Fruit fly (Drosophila melanogaster) whole organism, embryonic: Measurements from ENCODE around the gene Sdic1.

ENCODE experiments used
- Abd-B ChIP-seq: fragments of 200-800 bp; sonication (Bioruptor generic); optimal IDR thresholded peaks from 2 replicates; lab custom pipeline; 2018; ENCODE audit warnings: missing biosample characterization, mild to moderate bottlenecking, missing genetic modification characterization, moderate library complexity
- Awh ChIP-seq: fragments of 200-800 bp; sonication (Bioruptor generic); IDR thresholded peaks from 2 replicates; pipeline ENCODE4, ENCODE4 v1.3.6; 2022; ENCODE audit warnings: missing biosample characterization, missing genetic modification characterization
- CG10462 ChIP-seq: fragments of 200-800 bp; sonication (Bioruptor generic); optimal IDR thresholded peaks from 2 replicates; lab custom pipeline; 2016; ENCODE audit warnings: missing biosample characterization, missing genetic modification characterization
- CG12104 ChIP-seq: fragments of 200-800 bp; sonication (Bioruptor generic); optimal IDR thresholded peaks from 3 replicates; lab custom pipeline; 2016; ENCODE audit warnings: missing biosample characterization, missing genetic modification characterization
- CG12155 ChIP-seq: fragments of 200-800 bp; sonication (Bioruptor generic); optimal IDR thresholded peaks from 3 replicates; lab custom pipeline; 2016; ENCODE audit warnings: missing biosample characterization, missing genetic modification characterization
- CG12744 ChIP-seq: fragments of 200-800 bp; sonication (Bioruptor generic); optimal IDR thresholded peaks from 2 replicates; lab custom pipeline; 2016; ENCODE audit warnings: missing biosample characterization, missing genetic modification characterization
- CG14965 ChIP-seq: fragments of 200-800 bp; sonication (Bioruptor generic); optimal IDR thresholded peaks from 2 replicates; lab custom pipeline; 2016; ENCODE audit warnings: missing biosample characterization, missing genetic modification characterization, borderline replicate concordance
- CG16815 ChIP-seq: fragments of 200-800 bp; sonication (Bioruptor generic); optimal IDR thresholded peaks from 3 replicates; lab custom pipeline; 2017; ENCODE audit warnings: missing biosample characterization, mild to moderate bottlenecking, missing genetic modification characterization
- CG17612 ChIP-seq: fragments of 200-800 bp; sonication (Bioruptor generic); IDR thresholded peaks from 2 replicates; pipeline ENCODE4 v1.3.6; 2022; ENCODE audit warnings: missing biosample characterization, missing genetic modification characterization
- CG18764 ChIP-seq: fragments of 200-800 bp; sonication (Bioruptor generic); optimal IDR thresholded peaks from 3 replicates; lab custom pipeline; 2016; ENCODE audit warnings: missing biosample characterization, missing genetic modification characterization
- CG31224 ChIP-seq: fragments of 200-800 bp; sonication (Bioruptor generic); IDR thresholded peaks from 2 replicates; pipeline ENCODE4 v1.3.6; 2022; ENCODE audit warnings: missing biosample characterization, missing genetic modification characterization
- CG31388 ChIP-seq: fragments of 200-800 bp; sonication (Bioruptor generic); optimal IDR thresholded peaks from 2 replicates; lab custom pipeline; 2016; ENCODE audit warnings: missing biosample characterization, missing genetic modification characterization
- CG31441 ChIP-seq: fragments of 200-800 bp; sonication (Bioruptor generic); IDR thresholded peaks from 2 replicates; pipeline ENCODE4 v1.3.6; 2022; ENCODE audit warnings: missing biosample characterization, missing genetic modification characterization
- CG3281 ChIP-seq: fragments of 200-800 bp; sonication (Bioruptor generic); optimal IDR thresholded peaks from 3 replicates; lab custom pipeline; 2017; ENCODE audit warnings: missing biosample characterization, mild to moderate bottlenecking, missing genetic modification characterization
- CG3407 ChIP-seq: fragments of 200-800 bp; sonication (Bioruptor generic); optimal IDR thresholded peaks from 2 replicates; lab custom pipeline; 2018; ENCODE audit warnings: missing biosample characterization, mild to moderate bottlenecking, missing genetic modification characterization
- CG3995 ChIP-seq: fragments of 200-800 bp; sonication (Bioruptor generic); optimal IDR thresholded peaks from 3 replicates; lab custom pipeline; 2016; ENCODE audit warnings: missing biosample characterization, missing genetic modification characterization
- CG4282 ChIP-seq: fragments of 200-800 bp; sonication (Bioruptor generic); optimal IDR thresholded peaks from 2 replicates; lab custom pipeline; 2016; ENCODE audit warnings: missing biosample characterization, missing genetic modification characterization
- CG43689 ChIP-seq: fragments of 200-800 bp; sonication (Bioruptor generic); IDR thresholded peaks from 2 replicates; pipeline ENCODE4 v1.3.6; 2022; ENCODE audit warnings: missing biosample characterization, missing genetic modification characterization
- CG6254 ChIP-seq: fragments of 200-800 bp; sonication (Bioruptor generic); optimal IDR thresholded peaks from 3 replicates; lab custom pipeline; 2017; ENCODE audit warnings: mild to moderate bottlenecking, missing biosample characterization, missing genetic modification reagents, missing genetic modification characterization
- CG7556 ChIP-seq: fragments of 200-800 bp; sonication (Bioruptor generic); optimal IDR thresholded peaks from 2 replicates; lab custom pipeline; 2017; ENCODE audit warnings: missing biosample characterization, mild to moderate bottlenecking, missing genetic modification characterization
- CG7987 ChIP-seq: fragments of 200-800 bp; sonication (Bioruptor generic); optimal IDR thresholded peaks from 2 replicates; lab custom pipeline; 2018; ENCODE audit warnings: missing biosample characterization, mild to moderate bottlenecking, missing genetic modification characterization, moderate library complexity
- CG8478 ChIP-seq: fragments of >200 bp; optimal IDR thresholded peaks from 2 replicates; lab custom pipeline; 2018
- CG9215 ChIP-seq: fragments of 200-800 bp; sonication (Bioruptor generic); IDR thresholded peaks from 2 replicates; pipeline ENCODE4 v1.3.6; 2022; ENCODE audit warnings: missing biosample characterization, missing genetic modification characterization
- Camta ChIP-seq: fragments of 200-800 bp; sonication (Bioruptor generic); optimal IDR thresholded peaks from 2 replicates; lab custom pipeline; 2016; ENCODE audit warnings: missing biosample characterization, missing genetic modification characterization
- E2f2 ChIP-seq: fragments of 200-800 bp; sonication (Bioruptor generic); IDR thresholded peaks from 2 replicates; pipeline ENCODE4 v1.3.6; 2022; ENCODE audit warnings: missing biosample characterization, missing genetic modification characterization
- Lpt ChIP-seq: fragments of >200 bp; optimal IDR thresholded peaks from 2 replicates; lab custom pipeline; 2018; ENCODE audit warnings: missing biosample characterization, missing genetic modification characterization
- Mes4 ChIP-seq: fragments of 200-800 bp; sonication (Bioruptor generic); optimal IDR thresholded peaks from 2 replicates; lab custom pipeline; 2016; ENCODE audit warnings: missing biosample characterization, missing genetic modification characterization
- Mrtf ChIP-seq: fragments of 200-800 bp; sonication (Bioruptor generic); IDR thresholded peaks from 3 replicates; pipeline ENCODE4 v1.3.6; 2022; ENCODE audit warnings: missing biosample characterization, missing genetic modification characterization
- Myb ChIP-seq: fragments of 200-800 bp; sonication (Bioruptor generic); optimal IDR thresholded peaks from 2 replicates; lab custom pipeline; 2016; ENCODE audit warnings: missing biosample characterization, missing genetic modification characterization
- PHDP ChIP-seq: fragments of 200-800 bp; sonication (Bioruptor generic); optimal IDR thresholded peaks from 3 replicates; lab custom pipeline; 2018; ENCODE audit warnings: missing biosample characterization, mild to moderate bottlenecking, missing genetic modification characterization, moderate library complexity
- Ravus ChIP-seq: fragments of 200-800 bp; sonication (Bioruptor generic); IDR thresholded peaks from 2 replicates; pipeline ENCODE4 v1.3.6; 2022; ENCODE audit warnings: missing biosample characterization, missing genetic modification characterization
- Six4 ChIP-seq: fragments of 200-800 bp; sonication (Bioruptor generic); optimal IDR thresholded peaks from 2 replicates; lab custom pipeline; 2016; ENCODE audit warnings: missing biosample characterization, missing genetic modification characterization
- Stat92E ChIP-seq, 3 experiments: fragments of >200 bp in 2 of 3; fragments of 200-800 bp in 1 of 3; sonication (Bioruptor generic) in 1 of 3; optimal IDR thresholded peaks; 2 replicates each; lab custom pipeline; 2017 to 2019; ENCODE audit warnings: missing biosample characterization in 3 of 3, missing genetic modification characterization in 3 of 3, mild to moderate bottlenecking in 1 of 3, moderate library complexity in 1 of 3
- Trl ChIP-seq, 3 experiments: fragments of >200 bp in 2 of 3; fragments of 200-800 bp in 1 of 3; sonication (Bioruptor generic) in 1 of 3; optimal IDR thresholded peaks; 2 replicates in 1 of 3; 3 replicates in 2 of 3; lab custom pipeline; 2016 to 2017; ENCODE audit warnings: missing biosample characterization in 1 of 3, missing genetic modification characterization in 1 of 3
- Usf ChIP-seq: fragments of 200-800 bp; sonication (Bioruptor generic); optimal IDR thresholded peaks from 2 replicates; lab custom pipeline; 2017; ENCODE audit warnings: missing genotype, missing biosample characterization, missing genetic modification characterization
- bsh ChIP-seq, 2 experiments: fragments of 200-800 bp; sonication (Bioruptor generic); optimal IDR thresholded peaks; 2 replicates each; lab custom pipeline; 2017 to 2018; ENCODE audit warnings: mild to moderate bottlenecking in 2 of 2, missing biosample characterization in 2 of 2, missing genetic modification characterization in 2 of 2, moderate library complexity in 1 of 2
- chinmo ChIP-seq: fragments of 200-800 bp; sonication (Bioruptor generic); IDR thresholded peaks from 4 replicates; pipeline ENCODE4 v1.3.6; 2022; ENCODE audit warnings: missing biosample characterization, missing genetic modification characterization; ENCODE audit not compliant: partially characterized antibody
- crc ChIP-seq: fragments of 200-800 bp; sonication (Bioruptor generic); optimal IDR thresholded peaks from 2 replicates; lab custom pipeline; 2016; ENCODE audit warnings: missing biosample characterization, missing genetic modification characterization
- crp ChIP-seq, 2 experiments: fragments of 200-800 bp; sonication (Bioruptor generic); optimal IDR thresholded peaks; 2 replicates in 1 of 2; 3 replicates in 1 of 2; lab custom pipeline; 2017; ENCODE audit warnings: missing biosample characterization in 2 of 2, missing genetic modification characterization in 2 of 2, mild to moderate bottlenecking in 1 of 2, moderate library complexity in 1 of 2
- ems ChIP-seq: fragments of 200-800 bp; sonication (Bioruptor generic); optimal IDR thresholded peaks from 3 replicates; lab custom pipeline; 2016; ENCODE audit warnings: missing biosample characterization, missing genetic modification characterization
- eve ChIP-seq, 2 experiments: fragments of >200 bp; optimal IDR thresholded peaks; 2 replicates each; lab custom pipeline; 2017; ENCODE audit warnings: missing biosample characterization in 2 of 2, missing genetic modification characterization in 2 of 2
- ewg ChIP-seq: fragments of 200-800 bp; sonication (Bioruptor generic); optimal IDR thresholded peaks from 3 replicates; lab custom pipeline; 2017; ENCODE audit warnings: mild to moderate bottlenecking, missing biosample characterization, missing genetic modification reagents, missing genetic modification characterization
- eyg ChIP-seq: fragments of 200-800 bp; sonication (Bioruptor generic); optimal IDR thresholded peaks from 3 replicates; lab custom pipeline; 2016; ENCODE audit warnings: missing biosample characterization, missing genetic modification characterization
- fd102C ChIP-seq: fragments of 200-800 bp; sonication (Bioruptor generic); optimal IDR thresholded peaks from 2 replicates; lab custom pipeline; 2018; ENCODE audit warnings: missing biosample characterization, mild to moderate bottlenecking, missing genetic modification characterization, moderate library complexity
- jigr1 ChIP-seq: fragments of 200-800 bp; sonication (Bioruptor generic); IDR thresholded peaks from 3 replicates; pipeline ENCODE4 v1.3.6; 2022; ENCODE audit warnings: missing biosample characterization, missing genetic modification characterization
- lilli ChIP-seq: fragments of 200-800 bp; sonication (Bioruptor generic); optimal IDR thresholded peaks from 3 replicates; lab custom pipeline; 2016; ENCODE audit warnings: missing biosample characterization, missing genetic modification characterization
- rib ChIP-seq: fragments of 200-800 bp; sonication (Bioruptor generic); IDR thresholded peaks from 2 replicates; pipeline ENCODE4 v1.3.6; 2022; ENCODE audit warnings: missing biosample characterization, missing genetic modification characterization
- sob ChIP-seq: fragments of 200-800 bp; sonication (Bioruptor generic); IDR thresholded peaks from 2 replicates; pipeline ENCODE4 v1.3.6; 2022; ENCODE audit warnings: missing biosample characterization, missing genetic modification characterization
- ssp ChIP-seq: fragments of 200-800 bp; sonication (Bioruptor generic); IDR thresholded peaks from 2 replicates; pipeline ENCODE4 v1.3.6; 2022; ENCODE audit warnings: missing biosample characterization, missing genetic modification characterization
- tin ChIP-seq: fragments of 200-800 bp; sonication (Bioruptor generic); optimal IDR thresholded peaks from 3 replicates; lab custom pipeline; 2016; ENCODE audit warnings: missing biosample characterization, missing genetic modification characterization
- unc-4 ChIP-seq: fragments of 200-800 bp; sonication (Bioruptor generic); IDR thresholded peaks from 2 replicates; pipeline ENCODE4 v1.3.6; 2022; ENCODE audit warnings: missing biosample characterization, missing genetic modification characterization; ENCODE audit not compliant: partially characterized antibody

Gene Sdic1

DNA sequence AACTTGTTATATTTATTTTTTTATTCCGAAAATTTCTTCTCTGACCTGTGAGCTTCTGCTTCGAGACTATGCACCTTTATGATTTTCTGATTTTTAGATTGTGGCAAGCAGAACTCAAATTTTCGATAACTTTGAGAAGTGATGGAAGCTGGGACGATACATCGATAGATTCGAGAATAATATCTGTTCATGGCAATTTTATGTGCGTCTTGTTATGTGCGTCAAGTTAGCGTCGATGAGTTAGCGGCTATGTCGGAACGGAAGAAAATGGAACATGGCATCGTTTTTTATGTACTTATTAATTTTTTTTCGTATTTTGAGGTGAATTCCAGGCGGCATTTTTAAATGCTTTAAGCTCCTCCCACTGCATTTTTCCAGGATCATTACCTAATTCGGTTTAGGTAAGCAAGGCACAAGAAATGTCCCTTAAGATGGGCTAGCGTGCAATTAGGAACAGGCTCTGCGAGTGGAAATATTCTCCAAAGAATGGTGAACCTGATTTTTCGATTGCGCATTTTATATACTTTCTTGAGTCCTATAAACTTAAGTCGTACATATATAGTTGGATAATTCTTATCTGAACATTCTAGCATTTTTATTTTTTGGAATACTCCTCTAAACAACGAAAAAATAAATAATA is 12.5 kb downstream of the Sdic1 start, which contains the start of gene Phf7 (continued):
- TF ChIP-seq rib, result no peak
- TF ChIP-seq Mes4, result no peak
- TF ChIP-seq CG3281, result no peak
- no peak for TF ChIP-seq ems (GFP tag; lab: Kevin White, UChicago)
- no peak for TF ChIP-seq Camta (GFP tag; lab: Kevin White, UChicago)
- TF ChIP-seq CG12744 (GFP tag; lab: Kevin White, UChicago), result no peak
- TF ChIP-seq chinmo (GFP tag; lab: Robert Waterston, UW), result no peak
- TF ChIP-seq Trl (optimal IDR thresholded peaks at IDR 0.05; lab: Kevin White, UChicago), result no peak
- no peak for TF ChIP-seq Trl (GFP tag; optimal IDR thresholded peaks at IDR 0.05; lab: Kevin White, UChicago)
- no peak for TF ChIP-seq CG14965 (GFP tag; lab: Kevin White, UChicago)
- no peak for TF ChIP-seq eve (GFP tag; optimal IDR thresholded peaks at IDR 0.05; lab: Kevin White, UChicago)
- no peak for TF ChIP-seq CG12155 (GFP tag; lab: Kevin White, UChicago)
- no peak for TF ChIP-seq bsh (GFP tag; optimal IDR thresholded peaks at IDR 0.05; lab: Kevin White, UChicago)
- TF ChIP-seq Usf (GFP tag; lab: Kevin White, UChicago), result no peak
- peak; percentile 85 for TF ChIP-seq Abd-B (GFP tag; lab: Kevin White, UChicago)
- TF ChIP-seq ssp, result peak; percentile 78
- TF ChIP-seq Six4 (GFP tag; lab: Kevin White, UChicago), result no peak
- TF ChIP-seq crp (GFP tag; optimal IDR thresholded peaks at IDR 0.05; lab: Kevin White, UChicago), result no peak
- no peak for TF ChIP-seq jigr1
- TF ChIP-seq E2f2 (GFP tag; lab: Robert Waterston, UW), result peak; percentile 79
- 0 out of 2 replicates have a peak, but pooled peaks have one; percentile 10 for TF ChIP-seq sob (GFP tag; lab: Robert Waterston, UW)
- no peak for TF ChIP-seq CG4282
- peak; percentile 45 for TF ChIP-seq Myb (GFP tag; lab: Kevin White, UChicago)
- TF ChIP-seq CG10462 (GFP tag; lab: Kevin White, UChicago), result no peak
- no peak for TF ChIP-seq Ravus (GFP tag; lab: Robert Waterston, UW)
- TF ChIP-seq CG16815 (GFP tag; lab: Kevin White, UChicago), result no peak
- no peak for TF ChIP-seq CG6254 (GFP tag; lab: Kevin White, UChicago)
- TF ChIP-seq CG31224, result no peak
- no peak for TF ChIP-seq CG8478 (lab: Kevin White, UChicago)
- no peak for TF ChIP-seq CG9215 (GFP tag; lab: Robert Waterston, UW)
- TF ChIP-seq eyg (GFP tag; lab: Kevin White, UChicago), result no peak
- peak; percentile 72 for TF ChIP-seq unc-4
- TF ChIP-seq fd102C (GFP tag; lab: Kevin White, UChicago), result no peak
- TF ChIP-seq CG43689, result no peak
- TF ChIP-seq CG17612 (GFP tag; lab: Robert Waterston, UW), result no peak
- no peak for TF ChIP-seq ewg (GFP tag; lab: Kevin White, UChicago)
- TF ChIP-seq Lpt (GFP tag; lab: Kevin White, UChicago), result no peak
- no peak for TF ChIP-seq Mrtf (GFP tag; lab: Robert Waterston, UW)
- TF ChIP-seq CG3407 (GFP tag; lab: Kevin White, UChicago), result no peak
- TF ChIP-seq CG31388, result no peak
- no peak for TF ChIP-seq CG12104 (GFP tag; lab: Kevin White, UChicago)
- no peak for TF ChIP-seq lilli (GFP tag; lab: Kevin White, UChicago)
- no peak for TF ChIP-seq CG18764 (GFP tag; lab: Kevin White, UChicago)
- no peak for TF ChIP-seq CG31441 (GFP tag; lab: Robert Waterston, UW)
- no peak for TF ChIP-seq Awh (GFP tag; lab: Robert Waterston, UW)
- no peak for TF ChIP-seq crc (GFP tag; lab: Kevin White, UChicago)
- no peak for TF ChIP-seq tin
- TF ChIP-seq Stat92E (GFP tag; optimal IDR thresholded peaks at IDR 0.05; lab: Kevin White, UChicago), result no peak
- TF ChIP-seq PHDP (tag; lab: Kevin White, UChicago), result no peak
- TF ChIP-seq CG7987 (GFP tag; lab: Kevin White, UChicago), result no peak
- peak; percentile 12 for TF ChIP-seq CG3995
- no peak for TF ChIP-seq CG7556 (GFP tag; lab: Kevin White, UChicago)
